Worm (Caenorhabditis elegans): ENCODE measurements around the gene chw-1.

chw-1 gene

ce11 chrV:10425098-10425497 is 37.0 kb upstream of the chw-1 start, which contains the start of gene col-12:
TSS of gene col-12 (minus strand) at chrV:10425198.
- TF ChIP-seq ama-1 (optimal IDR thresholded peaks at IDR 0.05), result no peak
- TF ChIP-seq nhr-76 (tag; optimal IDR thresholded peaks at IDR 0.05), result no peak
- TF ChIP-seq nhr-23 (tag; optimal IDR thresholded peaks at IDR 0.05), result no peak
- TF ChIP-seq elt-3 (tag; optimal IDR thresholded peaks at IDR 0.05), result no peak
- no peak for TF ChIP-seq skn-1 (tag; optimal IDR thresholded peaks at IDR 0.05)
- TF ChIP-seq nhr-77 (tag; optimal IDR thresholded peaks at IDR 0.05), result no peak
- TF ChIP-seq sea-2 (GFP tag; optimal IDR thresholded peaks at IDR 0.05), result no peak
- no peak for TF ChIP-seq lin-15B (tag; optimal IDR thresholded peaks at IDR 0.05)
- no peak for TF ChIP-seq ztf-4 (tag; optimal IDR thresholded peaks at IDR 0.05)
- no peak for TF ChIP-seq lin-39 (tag; optimal IDR thresholded peaks at IDR 0.05)
- TF ChIP-seq snpc-4 (tag; optimal IDR thresholded peaks at IDR 0.05), result no peak
- TF ChIP-seq ZK546.5 (tag; optimal IDR thresholded peaks at IDR 0.05), result no peak
- no peak for TF ChIP-seq zag-1 (tag; optimal IDR thresholded peaks at IDR 0.05)
- TF ChIP-seq fos-1 (tag; optimal IDR thresholded peaks at IDR 0.05), result no peak
- no peak for TF ChIP-seq unc-62 (GFP tag; optimal IDR thresholded peaks at IDR 0.05)

ce11 chrV:10426253-10426652 is 35.8 kb upstream of the chw-1 start, which contains the start of gene apc-10:
TSS of gene apc-10 (minus strand) at chrV:10426353.
- TF ChIP-seq ZK546.5 (tag; optimal IDR thresholded peaks at IDR 0.05), result no peak
- TF ChIP-seq lin-15B (tag; optimal IDR thresholded peaks at IDR 0.05), result no peak

ce11 chrV:10428608-10429007 is 33.5 kb upstream of the chw-1 start, which contains the start of gene tag-314:
TSS of gene tag-314 (minus strand) at chrV:10428708.
- TF ChIP-seq R02D3.7 (tag; optimal IDR thresholded peaks at IDR 0.05) (no peak), ceh-82 (tag; optimal IDR thresholded peaks at IDR 0.05) (no peak), elt-3 (tag; optimal IDR thresholded peaks at IDR 0.05) (no peak), ceh-16 (tag; optimal IDR thresholded peaks at IDR 0.05) (no peak), egl-27 (tag; optimal IDR thresholded peaks at IDR 0.05) (no peak), ceh-28 (tag; optimal IDR thresholded peaks at IDR 0.05) (no peak), hmg-11 (tag; optimal IDR thresholded peaks at IDR 0.05) (no peak), skn-1 (tag; optimal IDR thresholded peaks at IDR 0.05) (no peak), mml-1 (tag; optimal IDR thresholded peaks at IDR 0.05) (no peak)

- TF ChIP-seq egl-5 (tag; optimal IDR thresholded peaks at IDR 0.05) (no peak), pqm-1 (tag; optimal IDR thresholded peaks at IDR 0.05) (peak; percentile 79), ztf-4 (tag; optimal IDR thresholded peaks at IDR 0.05) (no peak), elt-2 (tag; optimal IDR thresholded peaks at IDR 0.05) (peak; percentile 96), eor-1 (tag; optimal IDR thresholded peaks at IDR 0.05) (no peak), nhr-11 (tag; optimal IDR thresholded peaks at IDR 0.05) (no peak), nhr-76 (tag; optimal IDR thresholded peaks at IDR 0.05) (no peak), nhr-28 (tag; optimal IDR thresholded peaks at IDR 0.05) (no peak), pha-4 (tag; optimal IDR thresholded peaks at IDR 0.05) (peak; percentile 53), nhr-23 (tag; optimal IDR thresholded peaks at IDR 0.05) (no peak), jun-1 (tag; optimal IDR thresholded peaks at IDR 0.05) (peak; percentile 54)
Observed at ce11 chrV:10432607-10433006, 29.5 kb upstream of the chw-1 start.

ce11 chrV:10433721-10434120 is 28.4 kb upstream of the chw-1 start, which contains the start of gene Y32F6A.4:
TSS of gene Y32F6A.4 (minus strand) at chrV:10434067.
- TF ChIP-seq nhr-76 (tag; optimal IDR thresholded peaks at IDR 0.05) (no peak), unc-39 (tag; optimal IDR thresholded peaks at IDR 0.05) (no peak), elt-2 (tag; optimal IDR thresholded peaks at IDR 0.05) (peak; percentile 76), pqm-1 (tag; optimal IDR thresholded peaks at IDR 0.05) (peak; percentile 23)

- TF ChIP-seq daf-12 (tag; optimal IDR thresholded peaks at IDR 0.05) (no peak), pqm-1 (tag; optimal IDR thresholded peaks at IDR 0.05) (peak; percentile 50), elt-2 (tag; optimal IDR thresholded peaks at IDR 0.05) (peak; percentile 57)
Observed at ce11 chrV:10435198-10435597, 26.9 kb upstream of the chw-1 start.

ce11 chrV:10436612-10437011 is 25.5 kb upstream of the chw-1 start, which contains the start of gene set-22:
TSS of gene set-22 (plus strand) at chrV:10436912.
- no peak for TF ChIP-seq unc-39 (tag; optimal IDR thresholded peaks at IDR 0.05)
- TF ChIP-seq nhr-237 (tag; optimal IDR thresholded peaks at IDR 0.05), result no peak
- no peak for TF ChIP-seq skn-1 (tag; optimal IDR thresholded peaks at IDR 0.05)
- no peak for TF ChIP-seq lin-15B (tag; optimal IDR thresholded peaks at IDR 0.05)
- TF ChIP-seq nhr-23 (tag; optimal IDR thresholded peaks at IDR 0.05), result no peak
- no peak for TF ChIP-seq fkh-2 (tag; optimal IDR thresholded peaks at IDR 0.05)
- TF ChIP-seq nhr-77 (tag; optimal IDR thresholded peaks at IDR 0.05), result no peak
- no peak for TF ChIP-seq lin-39 (tag; optimal IDR thresholded peaks at IDR 0.05)
- no peak for TF ChIP-seq elt-3 (tag; optimal IDR thresholded peaks at IDR 0.05)

All from whole organism, L3 larva.